Worm (Caenorhabditis elegans): ENCODE results near the gene F21D12.3.

F21D12.3 gene

ce11 chrII:7337469-7337893 is 13.7 kb upstream of the F21D12.3 start (continued):
- TF ChIP-seq Y79H2A.3 (GFP tag; conservative IDR thresholded peaks at IDR 0.05) (no peak), sea-2 (GFP tag; IDR thresholded peaks at IDR 0.05) (no peak), aptf-3 (GFP tag; IDR thresholded peaks at IDR 0.05) (no peak), ceh-40 (GFP tag; IDR thresholded peaks at IDR 0.05) (no peak), zim-3 (tag; optimal IDR thresholded peaks at IDR 0.05) (no peak), hsf-1 (GFP tag; IDR thresholded peaks at IDR 0.05) (no peak)

- no peak for TF ChIP-seq ceh-79 (tag; optimal IDR thresholded peaks at IDR 0.05)
- TF ChIP-seq madf-10 (tag; optimal IDR thresholded peaks at IDR 0.05): no peak
- TF ChIP-seq nfyb-1 (GFP tag; IDR thresholded peaks at IDR 0.05): no peak
- no peak for TF ChIP-seq ekl-4 (GFP tag; IDR thresholded peaks at IDR 0.05)
- no peak for TF ChIP-seq F37B4.10 (GFP tag; IDR thresholded peaks at IDR 0.05)
- TF ChIP-seq ama-1 (optimal IDR thresholded peaks at IDR 0.05): no peak
- no peak for TF ChIP-seq ama-1 (GFP tag; optimal IDR thresholded peaks at IDR 0.05)
- no peak for TF ChIP-seq zfh-2 (GFP tag; conservative IDR thresholded peaks at IDR 0.05)
- no peak for TF ChIP-seq ceh-91 (GFP tag; IDR thresholded peaks at IDR 0.05)
- TF ChIP-seq rcor-1 (GFP tag; IDR thresholded peaks at IDR 0.05): no peak
- TF ChIP-seq lag-1 (GFP tag; IDR thresholded peaks at IDR 0.05): no peak
Measured at ce11 chrII:7331224-7331623, 7.4 kb upstream of the F21D12.3 start, which contains the start of gene npax-1. TSS of gene npax-1 (minus strand) at chrII:7331324.

- TF ChIP-seq ceh-27 (GFP tag; optimal IDR thresholded peaks at IDR 0.05): peak; percentile 1
- TF ChIP-seq egrh-3 (GFP tag; IDR thresholded peaks at IDR 0.05): 0 out of 2 replicates have a peak, but pooled peaks have one; percentile 48
- TF ChIP-seq K11D2.4 (GFP tag; IDR thresholded peaks at IDR 0.05): no peak
- peak; percentile 90 for TF ChIP-seq zfh-2 (GFP tag; conservative IDR thresholded peaks at IDR 0.05)
- no peak for TF ChIP-seq snpc-3.4 (tag; optimal IDR thresholded peaks at IDR 0.05)
- TF ChIP-seq die-1 (tag; optimal IDR thresholded peaks at IDR 0.05): no peak
- TF ChIP-seq bed-2 (GFP tag; IDR thresholded peaks at IDR 0.05): 0 out of 2 replicates have a peak, but pooled peaks have one; percentile 20
- no peak for TF ChIP-seq nfyb-1 (GFP tag; IDR thresholded peaks at IDR 0.05)
- TF ChIP-seq nfya-2 (GFP tag; IDR thresholded peaks at IDR 0.05): no peak
- no peak for TF ChIP-seq attf-3 (GFP tag; conservative IDR thresholded peaks at IDR 0.05)
- peak; percentile 48 for TF ChIP-seq lin-40 (tag; optimal IDR thresholded peaks at IDR 0.05)
- peak; percentile 59 for TF ChIP-seq K12H6.12 (tag; optimal IDR thresholded peaks at IDR 0.05)
- TF ChIP-seq zim-3 (tag; optimal IDR thresholded peaks at IDR 0.05): peak; percentile 18
- 0 out of 2 replicates have a peak, but pooled peaks have one; percentile 12 for TF ChIP-seq hmg-1.2 (GFP tag; IDR thresholded peaks at IDR 0.05)
Measured at ce11 chrII:7326997-7327396, 3.2 kb upstream of the F21D12.3 start.

- no peak for TF ChIP-seq sea-2 (GFP tag; IDR thresholded peaks at IDR 0.05)
- no peak for TF ChIP-seq repo-1 (tag; optimal IDR thresholded peaks at IDR 0.05)
- TF ChIP-seq nhr-179 (tag; optimal IDR thresholded peaks at IDR 0.05): no peak
- TF ChIP-seq cebp-1 (GFP tag; IDR thresholded peaks at IDR 0.05): no peak
- TF ChIP-seq cebp-1 (tag; optimal IDR thresholded peaks at IDR 0.05): no peak
Measured at ce11 chrII:7326199-7326598, 2.4 kb upstream of the F21D12.3 start.

- no peak for TF ChIP-seq aptf-3 (GFP tag; IDR thresholded peaks at IDR 0.05)
- no peak for TF ChIP-seq hmg-1.2 (GFP tag; IDR thresholded peaks at IDR 0.05)
- TF ChIP-seq hmg-20 (GFP tag; IDR thresholded peaks at IDR 0.05): no peak
- TF ChIP-seq xnd-1 (tag; optimal IDR thresholded peaks at IDR 0.05): no peak
- TF ChIP-seq madf-6 (GFP tag; IDR thresholded peaks at IDR 0.05): no peak
- TF ChIP-seq atf-7 (tag; optimal IDR thresholded peaks at IDR 0.05): peak; percentile 62
- no peak for TF ChIP-seq pbrm-1 (GFP tag; IDR thresholded peaks at IDR 0.05)
- TF ChIP-seq ceh-27 (GFP tag; optimal IDR thresholded peaks at IDR 0.05): peak; percentile 5
- TF ChIP-seq nhr-27 (tag; optimal IDR thresholded peaks at IDR 0.05): no peak
- no peak for TF ChIP-seq let-526 (GFP tag; IDR thresholded peaks at IDR 0.05)
- TF ChIP-seq nfyb-1 (GFP tag; IDR thresholded peaks at IDR 0.05): peak; percentile 32; the same call in 1 of the 2 replicates
- no peak for TF ChIP-seq fkh-3 (tag; optimal IDR thresholded peaks at IDR 0.05)
- no peak for TF ChIP-seq unc-130 (GFP tag; optimal IDR thresholded peaks at IDR 0.05)
- no peak for TF ChIP-seq mel-28 (tag; optimal IDR thresholded peaks at IDR 0.05; ENCODE audit: borderline replicate concordance)
- TF ChIP-seq nfya-2 (GFP tag; IDR thresholded peaks at IDR 0.05): no peak
- TF ChIP-seq F22D6.2 (tag; optimal IDR thresholded peaks at IDR 0.05): no peak
- no peak for TF ChIP-seq T26A5.8 (tag; optimal IDR thresholded peaks at IDR 0.05)
- TF ChIP-seq dpff-1 (tag; optimal IDR thresholded peaks at IDR 0.05): no peak
Measured at ce11 chrII:7325063-7325480, 1.2 kb upstream of the F21D12.3 start.

Measured in whole organism, young adult.